Worm (Caenorhabditis elegans): ENCODE results near the gene fars-3.
"Not testable (repeated sequence)": the region's sequence is repeated elsewhere in the genome, so short reads cannot be mapped to it uniquely, and the experiment has no call there.

Gene fars-3

DNA sequence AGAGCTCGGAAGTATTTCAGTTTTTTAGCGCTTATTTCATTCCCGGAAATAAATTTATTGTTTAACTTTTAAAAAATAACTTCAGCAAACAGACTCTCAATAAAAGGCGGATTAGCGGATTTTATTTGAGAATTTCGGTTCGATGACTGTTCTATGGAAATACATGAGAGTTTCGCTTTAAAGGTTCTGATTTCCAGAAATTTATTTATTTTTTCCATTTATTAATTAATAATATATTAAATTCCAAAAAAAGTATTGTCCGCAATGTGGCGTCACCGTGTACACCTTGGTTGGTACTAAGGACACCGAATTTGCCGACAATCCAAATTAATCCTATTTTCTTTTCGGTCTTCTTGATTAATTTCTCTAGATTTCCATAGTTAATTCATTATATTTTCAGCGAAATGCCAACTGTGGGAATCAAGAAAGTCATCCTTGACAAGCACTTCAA lies at the start of gene fars-3:
Gene fars-3 (plus strand): TSS at position 401 of the 451 bp plus-strand sequence.
- TF ChIP-seq unc-62 (GFP tag; optimal IDR thresholded peaks at IDR 0.05), result no peak

DNA sequence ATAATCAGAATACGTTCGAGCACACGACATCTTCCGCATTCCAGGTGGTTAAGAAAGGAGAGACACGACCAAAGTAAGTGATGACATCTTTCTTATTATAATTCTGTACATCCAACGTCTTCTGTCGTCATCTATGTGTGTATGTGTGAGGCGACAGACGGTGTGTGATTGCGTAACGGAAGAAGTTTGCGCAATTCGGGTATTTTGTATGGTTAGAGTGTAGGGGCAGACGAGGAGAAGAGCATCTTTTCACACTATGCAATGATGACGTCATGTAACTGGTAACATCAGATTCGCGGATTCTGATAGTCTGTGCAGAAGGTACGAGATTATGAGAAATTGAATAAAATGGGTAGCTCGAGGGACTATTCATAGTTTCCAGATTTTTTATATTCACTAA lies 49.6 kb upstream of the fars-3 start:
- TF ChIP-seq unc-62 (GFP tag; optimal IDR thresholded peaks at IDR 0.05), result no peak

DNA sequence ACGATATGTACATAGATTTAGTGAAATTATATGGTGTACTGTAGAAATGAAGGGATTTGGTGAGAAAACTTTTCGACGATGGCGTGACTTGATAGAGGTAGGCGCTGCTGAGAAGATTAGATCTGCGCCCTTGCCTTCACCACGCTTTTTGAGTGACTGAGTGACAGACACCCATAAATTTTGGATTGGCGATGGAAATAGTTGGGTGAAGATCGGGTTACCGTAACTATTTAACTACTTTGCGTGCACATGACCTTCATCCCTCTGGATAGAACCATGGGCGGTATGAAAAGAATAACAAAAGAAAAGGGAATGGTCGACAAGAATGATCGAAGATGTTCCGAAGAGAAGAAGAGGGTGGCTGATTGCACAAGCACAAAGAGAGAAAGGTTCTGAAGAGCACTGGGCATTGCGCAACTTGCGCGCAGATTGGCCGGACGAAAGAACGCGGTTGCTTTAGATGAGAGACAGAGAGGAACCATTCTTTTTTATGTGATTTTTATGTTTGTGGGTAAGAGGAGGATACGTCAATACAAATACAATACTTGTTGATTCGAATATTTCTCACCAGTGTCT lies 49.1 kb upstream of the fars-3 start:
- TF ChIP-seq unc-62 (GFP tag; optimal IDR thresholded peaks at IDR 0.05), result no peak

DNA sequence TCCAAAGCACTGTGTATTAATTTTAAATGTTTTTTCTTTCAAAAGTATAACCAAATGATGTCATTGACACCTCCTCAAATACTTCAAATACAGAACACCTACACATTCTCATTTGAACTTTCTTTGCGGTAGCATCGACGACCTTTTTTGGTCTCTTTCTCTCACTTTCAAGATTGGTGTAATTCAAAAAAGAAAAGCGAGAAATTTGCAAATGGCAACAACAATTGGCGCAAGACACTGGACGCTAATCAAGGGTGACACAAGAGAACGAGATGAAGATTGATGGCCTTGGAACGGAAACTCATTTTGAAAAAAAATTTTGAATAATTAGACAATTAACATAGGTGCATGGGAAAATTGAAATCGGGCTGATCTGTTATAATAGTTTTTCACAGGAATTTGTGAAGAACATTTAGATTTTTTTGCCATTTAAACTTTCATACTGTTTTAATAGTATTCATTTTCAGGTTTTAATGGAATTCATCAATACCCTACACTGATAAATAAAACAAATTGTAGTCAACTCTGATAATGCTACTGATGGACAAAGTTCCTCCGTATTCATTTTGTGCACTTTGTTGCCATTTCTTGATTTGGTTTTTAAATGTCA lies 47.5 kb upstream of the fars-3 start, which contains the start of gene fdgt-2:
Gene fdgt-2 (plus strand): TSS at position 560 of the 610 bp plus-strand sequence.
- TF ChIP-seq unc-62 (GFP tag; optimal IDR thresholded peaks at IDR 0.05), result no peak

DNA sequence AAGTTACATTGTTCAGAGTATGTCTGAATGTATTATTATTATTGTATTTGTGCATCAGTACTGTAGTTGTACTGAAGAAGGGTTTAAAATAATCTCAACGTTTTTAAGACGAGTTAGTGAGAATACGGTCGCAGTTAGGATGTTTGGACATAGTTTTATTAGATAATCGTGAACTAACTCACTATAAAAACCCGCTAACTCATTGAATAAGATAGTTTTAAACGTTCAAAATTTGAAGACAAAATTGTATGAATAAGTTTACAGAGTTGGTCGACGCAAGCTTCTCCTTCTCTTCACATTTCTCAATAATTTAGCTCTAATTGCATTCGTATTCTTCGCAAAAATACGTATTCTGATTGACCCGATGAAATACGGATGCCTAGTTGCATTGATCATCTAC lies 45.6 kb upstream of the fars-3 start:
- TF ChIP-seq unc-62 (GFP tag; optimal IDR thresholded peaks at IDR 0.05), result no peak

DNA sequence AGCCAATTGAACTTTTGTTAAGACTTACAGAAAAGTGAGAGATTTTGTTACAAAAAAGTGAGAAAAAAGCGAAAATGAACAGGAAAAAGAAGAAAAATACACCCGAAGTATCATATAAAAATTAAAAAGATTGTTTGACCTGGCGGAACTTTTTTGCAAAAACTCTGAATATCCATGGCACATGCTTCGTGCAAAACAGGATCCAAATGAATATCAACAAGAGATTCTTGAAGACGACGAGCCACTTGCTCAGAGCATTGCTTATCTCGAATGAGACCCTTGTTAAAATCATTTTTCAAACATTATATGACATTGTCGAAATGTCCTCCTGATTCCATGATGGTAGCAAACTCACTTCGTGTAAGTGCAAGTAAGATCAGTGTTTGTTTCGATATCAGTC lies 44.9 kb upstream of the fars-3 start, which contains the start of gene F14E5.8:
Gene F14E5.8 (plus strand): TSS at position 301 of the 400 bp plus-strand sequence.
- TF ChIP-seq unc-62 (GFP tag; optimal IDR thresholded peaks at IDR 0.05), result not testable (repeated sequence)

DNA sequence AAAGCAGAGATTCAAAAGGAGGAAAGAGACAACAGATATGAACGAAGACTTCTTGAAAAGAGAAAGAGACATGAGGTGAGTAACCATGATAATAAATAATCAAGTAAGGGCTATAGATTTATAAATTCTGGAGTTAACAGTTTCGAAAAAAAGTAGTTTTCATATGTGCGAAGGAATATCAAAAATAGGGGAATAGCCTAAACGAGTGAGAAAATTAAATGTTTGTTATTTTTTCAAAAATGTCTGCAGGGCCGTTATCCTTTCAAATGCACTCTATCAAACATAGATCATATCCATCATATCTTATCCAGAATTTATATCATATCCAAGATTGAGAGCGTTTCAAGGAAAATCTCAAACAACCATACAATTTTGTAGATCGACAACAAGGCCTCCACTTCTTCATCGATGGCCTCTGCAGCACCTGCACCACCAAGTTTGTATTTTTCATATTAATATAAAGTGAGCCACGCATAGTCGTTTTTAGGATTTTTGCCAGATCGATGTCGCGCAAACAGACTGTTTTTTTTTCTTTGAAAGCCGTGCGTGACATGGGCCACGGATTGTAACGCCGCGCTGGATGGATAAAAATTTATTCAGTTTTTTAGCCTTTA lies 43.8 kb upstream of the fars-3 start:
- TF ChIP-seq unc-62 (GFP tag; optimal IDR thresholded peaks at IDR 0.05), result no peak

DNA sequence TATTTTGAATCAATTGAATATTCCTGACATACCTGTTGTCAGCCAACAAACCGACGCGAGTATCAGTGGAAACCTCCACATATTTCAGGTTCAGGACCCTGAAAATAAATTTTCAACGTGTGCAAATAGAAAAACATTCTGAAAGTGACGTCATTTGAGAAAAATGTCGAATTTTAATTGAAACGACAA lies 36.0 kb upstream of the fars-3 start, which contains the start of gene F14E5.2:
Gene F14E5.2 (minus strand): TSS at position 101 of the 189 bp plus-strand sequence.
- TF ChIP-seq unc-62 (GFP tag; optimal IDR thresholded peaks at IDR 0.05), result no peak

DNA sequence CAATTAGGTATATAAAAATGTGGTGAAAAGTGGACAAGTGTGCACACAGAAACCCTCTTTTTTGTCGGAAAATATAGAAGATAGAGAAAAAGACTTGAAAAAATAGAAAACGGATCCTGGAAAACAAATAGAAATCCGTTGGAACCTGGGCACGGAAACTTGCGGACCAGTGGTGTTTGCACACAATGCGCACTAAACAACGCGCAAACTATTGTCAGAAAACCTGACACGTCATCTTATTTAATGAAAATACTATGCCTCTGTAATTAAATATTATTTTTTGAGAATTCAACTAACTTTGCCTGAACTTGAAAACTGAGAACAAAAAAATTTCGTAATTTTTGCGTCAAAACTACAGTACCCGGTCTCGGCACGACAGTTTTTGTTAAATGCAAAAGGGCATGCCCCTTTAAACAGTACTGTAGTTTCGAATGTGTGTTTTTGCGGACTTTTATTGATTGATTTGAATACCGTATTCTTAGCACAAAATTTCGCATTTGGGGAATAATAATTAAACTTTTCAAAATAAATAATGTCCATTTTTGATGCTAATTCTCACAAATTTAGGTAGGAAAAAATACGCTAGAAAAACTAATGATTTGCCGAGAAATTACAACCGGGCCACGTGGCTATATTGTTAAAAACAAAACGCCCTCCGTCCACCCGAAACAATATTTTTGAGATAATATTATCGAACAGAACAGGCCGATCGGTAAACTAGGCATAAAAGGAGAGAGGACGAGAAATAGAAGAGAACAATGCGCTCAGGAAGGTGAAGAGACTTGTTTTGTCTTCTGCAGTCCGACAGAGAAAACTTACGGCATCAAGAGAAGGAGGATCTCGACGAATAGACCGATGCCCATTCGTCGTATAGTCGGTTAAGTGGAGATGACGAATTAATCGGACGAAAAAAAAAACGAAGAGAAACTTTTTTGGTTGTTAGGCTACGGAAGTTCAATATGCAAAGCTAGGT lies 35.4 kb upstream of the fars-3 start:
- TF ChIP-seq unc-62 (GFP tag; optimal IDR thresholded peaks at IDR 0.05), result no peak

DNA sequence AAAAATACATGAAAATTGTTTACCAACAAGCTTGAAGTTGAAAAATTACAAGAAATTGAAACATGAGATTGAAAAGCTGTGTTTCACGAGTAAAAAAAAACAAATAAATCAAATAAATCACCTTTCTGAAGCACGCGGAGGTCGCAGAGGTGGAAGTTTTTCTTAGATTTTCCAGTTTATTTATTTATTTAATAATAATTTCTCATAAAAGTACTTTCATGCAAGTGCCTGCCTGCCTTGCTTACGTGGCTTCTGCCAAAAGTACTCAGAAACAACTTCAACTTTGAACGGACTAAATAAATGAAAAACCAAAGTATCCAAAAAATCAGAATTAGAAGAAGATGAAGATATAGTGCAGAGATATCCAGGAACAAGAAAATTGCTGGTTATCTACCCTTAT lies 32.7 kb upstream of the fars-3 start, which contains the start of gene acp-2:
Gene acp-2 (minus strand): TSS at position 101 of the 400 bp plus-strand sequence.
- TF ChIP-seq unc-62 (GFP tag; optimal IDR thresholded peaks at IDR 0.05), result no peak

DNA sequence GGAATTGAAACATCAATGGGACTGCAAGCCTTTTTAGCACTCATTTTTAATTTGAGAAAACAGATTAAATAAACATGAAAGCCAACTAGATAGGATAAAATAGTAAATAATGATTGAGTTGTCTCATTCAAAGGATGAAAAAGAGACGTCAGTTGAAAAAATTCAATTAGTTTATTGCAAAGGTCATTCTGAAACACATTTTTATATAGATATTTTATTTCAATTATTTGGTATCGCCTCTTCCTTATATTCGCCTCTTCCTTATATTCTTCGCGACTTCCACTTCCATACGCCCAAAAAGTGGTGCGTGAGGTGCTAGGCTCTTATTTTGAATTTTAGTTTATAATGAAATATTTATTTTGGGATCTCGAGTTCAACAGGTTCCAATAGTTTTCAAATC lies 29.6 kb upstream of the fars-3 start, which contains the start of gene acp-4:
Gene acp-4 (minus strand): TSS at position 101 of the 400 bp plus-strand sequence.
- no peak for TF ChIP-seq unc-62 (GFP tag; optimal IDR thresholded peaks at IDR 0.05)

DNA sequence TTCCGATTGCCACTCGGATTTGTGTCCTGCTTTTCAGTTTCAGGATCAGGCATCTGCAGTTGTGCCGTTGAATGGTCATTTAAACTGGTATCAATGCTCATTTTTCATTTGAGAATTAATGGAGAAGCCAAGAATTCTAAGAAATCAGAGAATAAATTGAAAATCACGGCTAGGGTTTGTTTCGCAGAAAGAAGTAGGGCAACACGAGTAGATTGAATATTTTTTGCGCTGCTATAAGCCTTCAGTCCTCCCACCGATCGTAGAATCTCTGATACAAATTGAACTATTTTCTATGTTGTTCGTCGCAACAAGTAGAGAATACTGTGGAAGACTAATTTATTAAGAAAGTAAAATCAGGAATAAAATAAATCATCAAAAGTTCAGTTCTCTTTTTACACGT lies 27.6 kb upstream of the fars-3 start, which contains the start of gene acp-3:
Gene acp-3 (minus strand): TSS at position 101 of the 400 bp plus-strand sequence.
- TF ChIP-seq unc-62 (GFP tag; optimal IDR thresholded peaks at IDR 0.05), result no peak

DNA sequence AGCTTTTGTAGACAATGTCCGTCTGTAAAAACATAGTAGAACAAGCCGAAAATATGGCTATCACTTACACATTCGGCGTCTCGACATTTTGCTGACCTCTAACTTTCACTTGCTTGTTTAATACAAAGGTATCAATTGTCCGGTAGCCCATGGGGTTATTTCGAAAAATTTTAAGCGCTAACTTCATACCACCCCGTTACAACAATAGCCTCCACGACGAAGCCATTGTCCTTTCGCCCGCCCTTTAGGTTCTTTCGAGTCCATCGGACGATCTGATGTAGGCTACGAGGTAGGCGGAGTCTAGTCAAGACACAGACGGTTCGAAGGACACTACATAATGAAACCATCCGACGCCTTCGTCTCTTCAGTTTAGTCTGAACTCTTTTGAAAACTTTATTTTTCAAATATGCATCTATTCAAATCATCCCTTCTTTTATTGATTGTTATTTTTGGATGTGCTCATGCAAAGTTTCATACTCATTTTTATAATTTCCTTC lies 25.8 kb upstream of the fars-3 start, which contains the start of gene lips-10:
Gene lips-10 (plus strand): TSS at position 378 of the 497 bp plus-strand sequence.
- TF ChIP-seq unc-62 (GFP tag; optimal IDR thresholded peaks at IDR 0.05), result no peak

DNA sequence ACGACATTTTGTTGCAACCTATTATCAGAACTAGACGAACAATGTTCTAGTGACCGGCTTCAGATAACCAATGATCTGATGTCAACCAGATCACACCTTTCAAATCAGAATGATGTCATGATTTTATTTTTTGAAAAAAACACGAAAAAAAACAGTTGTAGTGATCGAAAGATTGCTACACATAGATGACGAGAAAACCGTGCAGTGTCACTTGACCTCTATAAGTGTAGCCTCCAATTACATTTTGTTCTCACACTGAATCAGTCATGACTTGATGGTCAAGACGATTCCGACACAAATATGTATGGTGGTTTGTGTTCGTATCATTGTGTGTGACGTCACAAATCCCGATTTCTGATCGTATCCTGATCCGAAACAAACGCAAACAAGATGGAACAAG lies 24.6 kb upstream of the fars-3 start:
- no peak for TF ChIP-seq unc-62 (GFP tag; optimal IDR thresholded peaks at IDR 0.05)

DNA sequence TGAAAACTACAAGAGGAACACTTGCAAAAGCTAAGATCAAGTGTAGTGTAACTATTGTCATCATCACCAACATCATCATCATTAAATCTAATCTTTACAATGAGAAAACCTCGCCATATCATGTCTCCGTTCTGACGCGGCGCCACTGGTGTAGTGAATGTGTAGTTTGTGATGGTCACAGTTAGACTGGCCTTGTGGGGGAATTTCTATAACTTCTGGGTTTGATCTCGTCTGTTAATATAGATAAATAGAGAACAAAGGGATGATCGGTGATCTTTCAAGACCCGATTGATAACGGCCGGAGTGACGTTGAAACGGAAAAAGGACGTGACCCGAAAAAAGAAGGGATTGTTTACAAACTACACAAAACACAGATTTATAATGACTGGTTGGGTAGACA lies 23.9 kb upstream of the fars-3 start:
- TF ChIP-seq unc-62 (GFP tag; optimal IDR thresholded peaks at IDR 0.05), result no peak

DNA sequence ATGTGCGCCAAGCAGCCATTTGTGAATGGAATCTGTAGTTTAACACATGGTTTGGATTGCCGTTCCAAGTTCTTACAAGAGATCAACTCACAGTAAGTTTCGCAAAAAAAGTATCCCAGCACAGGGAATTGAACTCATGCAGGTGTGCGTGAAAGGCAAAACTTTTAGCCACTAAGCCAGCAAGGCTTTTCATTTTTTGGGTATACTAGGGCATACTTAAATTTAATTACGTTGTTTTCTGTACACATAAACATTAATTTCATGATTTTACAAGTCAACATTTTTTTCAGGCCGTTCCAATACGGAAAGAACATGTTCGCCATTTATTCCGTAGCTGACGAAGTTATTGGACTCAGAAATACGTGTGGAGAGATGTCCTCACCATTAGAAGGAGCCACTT lies 23.1 kb upstream of the fars-3 start:
- no peak for TF ChIP-seq unc-62 (GFP tag; optimal IDR thresholded peaks at IDR 0.05)
